Fruit fly (Drosophila melanogaster) whole organism, prepupa: ENCODE results near the gene hdm.

ENCODE experiments used
- Blimp-1 ChIP-seq: fragments of 200-800 bp; sonication (Bioruptor generic); optimal IDR thresholded peaks from 3 replicates; lab custom pipeline; 2017; ENCODE audit warnings: missing biosample characterization, missing genetic modification characterization, mild to moderate bottlenecking, moderate library complexity, missing genetic modification reagents
- CG10669 ChIP-seq: fragments of 200-800 bp; sonication (Bioruptor generic); optimal IDR thresholded peaks from 3 replicates; lab custom pipeline; 2018; ENCODE audit warnings: missing biosample characterization, mild to moderate bottlenecking, missing genetic modification characterization, moderate library complexity
- CG11294 ChIP-seq: fragments of 200-800 bp; sonication (Bioruptor generic); IDR thresholded peaks from 2 replicates; pipeline ENCODE4 v1.3.6; 2022; ENCODE audit warnings: missing biosample characterization, missing genetic modification characterization
- CG11762 ChIP-seq: fragments of 200-800 bp; sonication (Bioruptor generic); optimal IDR thresholded peaks from 3 replicates; lab custom pipeline; 2016; ENCODE audit warnings: missing biosample characterization, missing genetic modification characterization; ENCODE audit not compliant: insufficient read depth
- CG11902 ChIP-seq: fragments of 200-800 bp; sonication (Bioruptor generic); optimal IDR thresholded peaks from 3 replicates; lab custom pipeline; 2016; ENCODE audit warnings: missing biosample characterization, missing genetic modification characterization
- CG15336 ChIP-seq: fragments of 200-800 bp; sonication (Bioruptor generic); IDR thresholded peaks from 2 replicates; pipeline ENCODE4 v1.3.6; 2022; ENCODE audit warnings: missing biosample characterization, missing genetic modification characterization
- CG16779 ChIP-seq: fragments of 200-800 bp; sonication (Bioruptor generic); optimal IDR thresholded peaks from 3 replicates; lab custom pipeline; 2017; ENCODE audit warnings: missing biosample characterization, mild to moderate bottlenecking, missing genetic modification characterization
- CG3032 ChIP-seq: fragments of 200-800 bp; optimal IDR thresholded peaks from 2 replicates; lab custom pipeline; 2019; ENCODE audit warnings: missing biosample characterization, mild to moderate bottlenecking, missing genetic modification characterization, moderate library complexity
- CG31627 ChIP-seq: fragments of 200-800 bp; sonication (Bioruptor generic); optimal IDR thresholded peaks from 3 replicates; lab custom pipeline; 2016; ENCODE audit warnings: missing biosample characterization, missing genetic modification characterization
- CG32006 ChIP-seq: fragments of 200-800 bp; sonication (Bioruptor generic); optimal IDR thresholded peaks from 3 replicates; lab custom pipeline; 2017; ENCODE audit warnings: missing biosample characterization, mild to moderate bottlenecking, missing genetic modification characterization
- CG34406 ChIP-seq: fragments of 200-800 bp; sonication (Bioruptor generic); optimal IDR thresholded peaks from 3 replicates; lab custom pipeline; 2016; ENCODE audit warnings: missing biosample characterization, missing genetic modification characterization
- CG4318 ChIP-seq: fragments of 200-800 bp; sonication (Bioruptor generic); optimal IDR thresholded peaks from 3 replicates; lab custom pipeline; 2017; ENCODE audit warnings: missing biosample characterization, mild to moderate bottlenecking, missing genetic modification characterization
- CG6163 ChIP-seq: fragments of 200-800 bp; sonication (Bioruptor generic); IDR thresholded peaks from 3 replicates; pipeline ENCODE4 v1.3.6; 2022; ENCODE audit warnings: missing biosample characterization, missing genetic modification characterization
- CG6808 ChIP-seq: fragments of 200-800 bp; sonication (Bioruptor generic); optimal IDR thresholded peaks from 3 replicates; lab custom pipeline; 2017; ENCODE audit warnings: missing biosample characterization, missing genetic modification characterization, mild to moderate bottlenecking, moderate library complexity, missing genetic modification reagents
- CG6854 ChIP-seq: fragments of 200-800 bp; sonication (Bioruptor generic); optimal IDR thresholded peaks from 2 replicates; lab custom pipeline; 2017; ENCODE audit warnings: missing biosample characterization, mild to moderate bottlenecking, missing genetic modification characterization
- CG7368 ChIP-seq: fragments of 200-800 bp; sonication (Bioruptor generic); optimal IDR thresholded peaks from 3 replicates; lab custom pipeline; 2016; ENCODE audit warnings: missing biosample characterization, missing genetic modification characterization
- CG8119 ChIP-seq: fragments of 200-800 bp; sonication (Bioruptor generic); IDR thresholded peaks from 3 replicates; pipeline ENCODE4 v1.3.6; 2022; ENCODE audit warnings: missing biosample characterization, missing genetic modification characterization
- CG8632 ChIP-seq: fragments of 200-800 bp; sonication (Bioruptor generic); optimal IDR thresholded peaks from 3 replicates; lab custom pipeline; 2016; ENCODE audit warnings: missing biosample characterization, missing genetic modification characterization
- CG9139 ChIP-seq: fragments of 200-800 bp; sonication (Bioruptor generic); optimal IDR thresholded peaks from 3 replicates; lab custom pipeline; 2017; ENCODE audit warnings: missing biosample characterization, mild to moderate bottlenecking, missing genetic modification characterization
- Eip75B ChIP-seq: fragments of 200-800 bp; sonication (Bioruptor generic); optimal IDR thresholded peaks from 3 replicates; lab custom pipeline; 2016; ENCODE audit warnings: missing biosample characterization, missing genetic modification characterization
- Eip78C ChIP-seq: fragments of 200-800 bp; sonication (Bioruptor generic); peaks from one replicate; lab custom pipeline; 2016; ENCODE audit warnings: missing biosample characterization, missing genetic modification characterization
- Eip93F ChIP-seq: fragments of 200-800 bp; sonication (Bioruptor generic); optimal IDR thresholded peaks from 2 replicates; lab custom pipeline; 2016; ENCODE audit warnings: missing biosample characterization, mild to moderate bottlenecking, missing genetic modification characterization
- Ets21C ChIP-seq: fragments of 200-800 bp; sonication (Bioruptor generic); optimal IDR thresholded peaks from 3 replicates; lab custom pipeline; 2016; ENCODE audit warnings: missing biosample characterization, missing genetic modification characterization
- Ets96B ChIP-seq: fragments of 200-800 bp; optimal IDR thresholded peaks from 2 replicates; lab custom pipeline; 2019; ENCODE audit warnings: missing biosample characterization, mild to moderate bottlenecking, missing genetic modification characterization, moderate library complexity
- Gug ChIP-seq: fragments of 200-800 bp; sonication (Bioruptor generic); IDR thresholded peaks from 2 replicates; pipeline ENCODE4 v1.3.6; 2022; ENCODE audit warnings: missing biosample characterization, missing genetic modification characterization
- Hr38 ChIP-seq: sonication (Bioruptor generic); optimal IDR thresholded peaks from 2 replicates; lab custom pipeline; 2016; ENCODE audit warnings: missing biosample characterization, missing genetic modification characterization
- Hr39 ChIP-seq: fragments of 200-800 bp; sonication (Bioruptor generic); optimal IDR thresholded peaks from 2 replicates; lab custom pipeline; 2016; ENCODE audit warnings: missing biosample characterization, missing genetic modification characterization
- Hr4 ChIP-seq: fragments of 200-800 bp; sonication (Bioruptor generic); optimal IDR thresholded peaks from 3 replicates; lab custom pipeline; 2016; ENCODE audit warnings: missing biosample characterization, missing genetic modification characterization
- Lpt ChIP-seq: fragments of 200-800 bp; sonication (Bioruptor generic); optimal IDR thresholded peaks from 3 replicates; lab custom pipeline; 2016; ENCODE audit warnings: missing biosample characterization, missing genetic modification characterization
- Met ChIP-seq: fragments of 200-800 bp; sonication (Bioruptor generic); optimal IDR thresholded peaks from 3 replicates; lab custom pipeline; 2016; ENCODE audit warnings: missing biosample characterization, missing genetic modification characterization
- OdsH ChIP-seq: fragments of 200-800 bp; sonication (Bioruptor generic); optimal IDR thresholded peaks from 3 replicates; lab custom pipeline; 2016; ENCODE audit warnings: missing biosample characterization, missing genetic modification characterization
- Smox ChIP-seq: fragments of 200-800 bp; sonication (Bioruptor generic); optimal IDR thresholded peaks from 3 replicates; lab custom pipeline; 2016; ENCODE audit warnings: missing biosample characterization, missing genetic modification characterization
- Sox102F ChIP-seq: fragments of 200-800 bp; sonication (Bioruptor generic); optimal IDR thresholded peaks from 2 replicates; lab custom pipeline; 2016; ENCODE audit warnings: missing biosample characterization, mild to moderate bottlenecking, missing genetic modification characterization
- Sox14 ChIP-seq: fragments of 200-800 bp; sonication (Bioruptor generic); optimal IDR thresholded peaks from 3 replicates; lab custom pipeline; 2016; ENCODE audit warnings: missing biosample characterization, missing genetic modification characterization
- Sox15 ChIP-seq: fragments of 200-800 bp; sonication (Bioruptor generic); optimal IDR thresholded peaks from 3 replicates; lab custom pipeline; 2016; ENCODE audit warnings: missing biosample characterization, missing genetic modification characterization
- achi ChIP-seq: fragments of 200-800 bp; sonication (Bioruptor generic); optimal IDR thresholded peaks from 3 replicates; lab custom pipeline; 2016; ENCODE audit warnings: missing biosample characterization, missing genetic modification characterization
- acj6 ChIP-seq: fragments of 200-800 bp; sonication (Bioruptor generic); optimal IDR thresholded peaks from 3 replicates; lab custom pipeline; 2016; ENCODE audit warnings: missing biosample characterization, missing genetic modification characterization
- cyc ChIP-seq: fragments of 200-800 bp; sonication (Bioruptor generic); optimal IDR thresholded peaks from 3 replicates; lab custom pipeline; 2016; ENCODE audit warnings: missing biosample characterization, missing genetic modification characterization
- dac ChIP-seq: fragments of 200-800 bp; sonication (Bioruptor generic); optimal IDR thresholded peaks from 2 replicates; lab custom pipeline; 2017; ENCODE audit warnings: missing biosample characterization, mild to moderate bottlenecking, missing genetic modification characterization
- eg ChIP-seq: fragments of 200-800 bp; sonication (Bioruptor generic); IDR thresholded peaks from 3 replicates; pipeline ENCODE4 v1.3.6; 2022; ENCODE audit warnings: missing biosample characterization, missing genetic modification characterization
- esn ChIP-seq: fragments of 200-800 bp; sonication (Bioruptor generic); optimal IDR thresholded peaks from 2 replicates; lab custom pipeline; 2016; ENCODE audit warnings: missing biosample characterization, mild to moderate bottlenecking, missing genetic modification characterization, moderate library complexity
- fd85E ChIP-seq: fragments of 200-800 bp; sonication (Bioruptor generic); optimal IDR thresholded peaks from 3 replicates; lab custom pipeline; 2016; ENCODE audit warnings: missing biosample characterization, missing genetic modification characterization
- fkh ChIP-seq: fragments of 200-800 bp; sonication (Bioruptor generic); optimal IDR thresholded peaks from 3 replicates; lab custom pipeline; 2017; ENCODE audit warnings: missing biosample characterization, mild to moderate bottlenecking, missing genetic modification characterization, moderate library complexity
- lz ChIP-seq: fragments of 200-800 bp; sonication (Bioruptor generic); optimal IDR thresholded peaks from 3 replicates; lab custom pipeline; 2016; ENCODE audit warnings: missing biosample characterization, missing genetic modification characterization
- net ChIP-seq: fragments of 200-800 bp; sonication (Bioruptor generic); optimal IDR thresholded peaks from 3 replicates; lab custom pipeline; 2016; ENCODE audit warnings: missing biosample characterization, missing genetic modification characterization
- pdm3 ChIP-seq: fragments of 200-800 bp; sonication (Bioruptor generic); optimal IDR thresholded peaks from 3 replicates; lab custom pipeline; 2016; ENCODE audit warnings: missing biosample characterization, missing genetic modification characterization
- spab ChIP-seq: fragments of 200-800 bp; sonication (Bioruptor generic); optimal IDR thresholded peaks from 2 replicates; lab custom pipeline; 2017; ENCODE audit warnings: missing biosample characterization, mild to moderate bottlenecking, missing genetic modification characterization, missing genetic modification reagents
- ss ChIP-seq, 2 experiments: fragments of 200-800 bp; sonication (Bioruptor generic); optimal IDR thresholded peaks; 2 replicates in 1 of 2; 3 replicates in 1 of 2; lab custom pipeline; 2017 to 2018; ENCODE audit warnings: mild to moderate bottlenecking in 2 of 2, missing biosample characterization in 2 of 2, missing genetic modification characterization in 2 of 2, moderate library complexity in 1 of 2
- svp ChIP-seq: fragments of 200-800 bp; sonication (Bioruptor generic); peaks from one replicate; lab custom pipeline; 2016; ENCODE audit warnings: missing biosample characterization, missing genetic modification characterization
- vri ChIP-seq: fragments of 200-800 bp; sonication (Bioruptor generic); optimal IDR thresholded peaks from 3 replicates; lab custom pipeline; 2016; ENCODE audit warnings: missing biosample characterization, mild to moderate bottlenecking, missing genetic modification characterization

hdm gene

DNA sequence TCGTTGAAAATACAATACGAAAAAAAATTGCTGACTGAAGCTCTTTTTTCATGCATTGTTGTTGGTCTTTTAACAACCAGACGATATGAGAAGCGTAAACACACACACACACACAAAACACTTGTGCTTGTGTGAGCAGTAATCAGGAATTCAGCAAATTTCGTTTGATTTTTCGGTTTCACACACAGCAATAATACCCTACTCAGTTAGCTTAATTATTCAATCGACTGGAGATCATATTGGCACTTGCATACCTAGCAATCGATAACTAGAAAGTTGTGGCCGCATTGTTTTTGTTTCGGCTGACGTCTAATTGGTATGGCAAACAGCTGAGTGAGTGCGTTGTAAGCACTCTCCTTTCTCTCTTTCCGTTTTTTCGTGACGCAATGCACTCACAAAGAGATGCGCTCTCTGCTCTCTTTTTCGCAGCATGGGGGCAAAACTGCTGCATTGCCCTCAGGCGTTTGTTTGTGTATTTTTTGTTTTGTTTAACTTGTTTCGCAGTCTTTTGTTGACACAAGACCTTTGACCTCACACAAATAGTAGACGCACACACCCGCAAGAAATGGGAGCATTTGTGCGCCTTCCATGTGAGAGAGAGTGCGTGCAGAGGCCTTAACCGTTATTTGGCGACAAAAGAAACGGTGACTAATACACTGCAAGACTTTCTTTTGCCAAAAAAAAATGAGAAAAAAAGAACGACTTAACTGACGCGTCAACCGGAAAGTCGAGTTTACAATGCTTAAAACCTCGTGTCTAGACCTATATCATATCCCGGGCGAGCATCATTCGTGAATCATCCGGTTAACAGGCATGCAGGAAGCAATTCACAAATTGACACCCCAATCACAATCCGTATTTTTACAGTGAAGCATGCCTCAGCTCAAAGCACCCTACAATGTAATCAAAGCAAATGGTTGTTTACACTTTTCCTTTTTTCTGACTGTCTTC, 25.1 kb upstream of the hdm start:
- TF ChIP-seq CG3032 (tag; lab: Kevin White, UChicago) = peak; percentile 54
- TF ChIP-seq CG10669 (GFP tag; lab: Kevin White, UChicago) = peak; percentile 61
- TF ChIP-seq net (GFP tag; lab: Kevin White, UChicago) = peak; percentile 42
- peak; percentile 61 for TF ChIP-seq pdm3 (GFP tag; lab: Kevin White, UChicago)
- TF ChIP-seq CG9139 = no peak
- TF ChIP-seq Eip75B (GFP tag; lab: Kevin White, UChicago) = peak; percentile 57
- peak; percentile 72 for TF ChIP-seq Hr39 (GFP tag; lab: Kevin White, UChicago)
- TF ChIP-seq lz (GFP tag; lab: Kevin White, UChicago) = peak; percentile 77
- TF ChIP-seq CG6854 (GFP tag; lab: Kevin White, UChicago) = peak; percentile 35
- peak; percentile 48 for TF ChIP-seq Lpt (GFP tag; lab: Kevin White, UChicago)
- peak; percentile 29 for TF ChIP-seq CG11902
- TF ChIP-seq Eip93F (GFP tag; lab: Kevin White, UChicago) = peak; percentile 54
- TF ChIP-seq Smox = peak; percentile 68
- peak; percentile 55 for TF ChIP-seq Blimp-1 (GFP tag; lab: Kevin White, UChicago)
- TF ChIP-seq achi (GFP tag; lab: Kevin White, UChicago) = peak; percentile 65
- peak; percentile 89 for TF ChIP-seq Eip78C (GFP tag; lab: Kevin White, UChicago)
- peak; percentile 33 to 60 for TF ChIP-seq ss (GFP tag; optimal IDR thresholded peaks at IDR 0.05; lab: Kevin White, UChicago)
- peak; percentile 43 for TF ChIP-seq Ets96B (tag; lab: Kevin White, UChicago)
- TF ChIP-seq CG15336 (GFP tag; lab: Robert Waterston, UW) = peak; percentile 60
- TF ChIP-seq Sox14 (GFP tag; lab: Kevin White, UChicago) = peak; percentile 66
- TF ChIP-seq Ets21C (GFP tag; lab: Kevin White, UChicago) = peak; percentile 67
- TF ChIP-seq CG34406 = peak; percentile 49
- peak; percentile 71 for TF ChIP-seq Met (GFP tag; lab: Kevin White, UChicago)
- TF ChIP-seq vri = peak; percentile 88
- peak; percentile 72 for TF ChIP-seq Sox102F (GFP tag; lab: Kevin White, UChicago)
- peak; percentile 76; the same call in 1 of the 3 replicates for TF ChIP-seq CG6163
- peak; percentile 68 for TF ChIP-seq Hr4 (GFP tag; lab: Kevin White, UChicago)
- TF ChIP-seq Gug = peak; percentile 29; the same call in 1 of the 2 replicates
- TF ChIP-seq CG31627 (GFP tag; lab: Kevin White, UChicago) = peak; percentile 75
- TF ChIP-seq Hr38 (GFP tag; lab: Kevin White, UChicago) = no peak
- peak; percentile 39 for TF ChIP-seq Sox15 (GFP tag; lab: Kevin White, UChicago)
- TF ChIP-seq CG4318 (GFP tag; lab: Kevin White, UChicago) = peak; percentile 43
- peak; percentile 41 for TF ChIP-seq dac (GFP tag; lab: Kevin White, UChicago)
- peak; percentile 72 for TF ChIP-seq fkh (GFP tag; lab: Kevin White, UChicago)
- TF ChIP-seq CG6808 (GFP tag; lab: Kevin White, UChicago) = peak; percentile 54
- TF ChIP-seq eg (GFP tag; lab: Robert Waterston, UW) = peak; percentile 69
- peak; percentile 36 for TF ChIP-seq CG8632
- TF ChIP-seq fd85E = no peak
- TF ChIP-seq CG7368 = peak; percentile 61
- peak; percentile 55 for TF ChIP-seq OdsH (GFP tag; lab: Kevin White, UChicago)
- TF ChIP-seq CG11762 = peak; percentile 45
- peak; percentile 71 for TF ChIP-seq CG32006 (GFP tag; lab: Kevin White, UChicago)
- TF ChIP-seq esn (GFP tag; lab: Kevin White, UChicago) = peak; percentile 69
- TF ChIP-seq acj6 (GFP tag; lab: Kevin White, UChicago) = peak; percentile 56
- TF ChIP-seq CG8119 = peak; percentile 47; the same call in 2 of the 3 replicates
- TF ChIP-seq svp (GFP tag; lab: Kevin White, UChicago) = peak; percentile 93
- TF ChIP-seq cyc (GFP tag; lab: Kevin White, UChicago) = peak; percentile 75
- peak; percentile 58 for TF ChIP-seq CG16779 (tag; lab: Kevin White, UChicago)
- TF ChIP-seq spab (GFP tag; lab: Kevin White, UChicago) = peak; percentile 34
- no peak for TF ChIP-seq CG11294
